Fruit fly (Drosophila melanogaster): Measurements from ENCODE around the gene CG15742.

The CG15742 gene

DNA sequence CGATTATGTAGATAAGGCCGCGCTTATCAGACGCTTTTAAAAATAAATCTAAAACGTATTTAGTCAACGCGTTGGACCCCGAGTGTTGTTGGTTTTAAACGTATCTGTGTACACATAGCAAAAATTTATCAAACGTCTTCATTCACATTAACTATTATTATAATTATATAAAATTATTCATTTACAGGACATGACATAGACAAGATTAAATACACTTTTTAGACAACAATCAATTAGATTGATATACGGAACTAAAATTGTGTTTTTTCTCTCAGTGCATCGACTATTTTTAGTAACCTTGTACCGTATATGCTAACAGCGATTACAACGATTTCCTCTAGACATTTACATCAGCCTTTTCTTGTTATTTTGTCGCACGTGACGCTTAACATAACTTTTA is 18.4 kb upstream of the CG15742 start:
- TF ChIP-seq usp (GFP tag; optimal IDR thresholded peaks at IDR 0.05), result no peak
- TF ChIP-seq Dll (optimal IDR thresholded peaks at IDR 0.05), result no peak
- TF ChIP-seq psq (optimal IDR thresholded peaks at IDR 0.05), result no peak
- no peak for TF ChIP-seq pan (optimal IDR thresholded peaks at IDR 0.05)

DNA sequence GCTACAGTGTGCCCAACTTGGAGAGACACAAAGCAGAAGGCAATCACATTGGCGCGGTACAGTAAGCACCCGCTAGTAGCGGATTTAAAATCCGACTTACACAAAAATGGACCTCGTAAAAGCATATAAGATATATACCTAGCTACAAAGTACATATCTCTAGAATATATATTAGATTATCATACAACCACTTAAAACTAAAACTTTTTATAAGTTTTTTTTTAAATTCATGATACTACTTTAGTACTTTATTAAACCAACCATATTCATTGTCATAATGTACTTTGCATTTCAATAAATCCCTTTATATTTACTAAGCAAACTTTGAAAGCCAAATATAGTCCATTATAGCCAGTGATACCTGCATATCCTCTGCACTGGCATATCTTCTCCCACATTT is 16.8 kb upstream of the CG15742 start:
- TF ChIP-seq Dll (optimal IDR thresholded peaks at IDR 0.05), result no peak
- TF ChIP-seq EcR (GFP tag; optimal IDR thresholded peaks at IDR 0.05), result no peak
- no peak for TF ChIP-seq usp (GFP tag; optimal IDR thresholded peaks at IDR 0.05)
- TF ChIP-seq CG8478 (optimal IDR thresholded peaks at IDR 0.05), result no peak
- TF ChIP-seq pan (optimal IDR thresholded peaks at IDR 0.05), result no peak
- TF ChIP-seq psq (optimal IDR thresholded peaks at IDR 0.05), result no peak

DNA sequence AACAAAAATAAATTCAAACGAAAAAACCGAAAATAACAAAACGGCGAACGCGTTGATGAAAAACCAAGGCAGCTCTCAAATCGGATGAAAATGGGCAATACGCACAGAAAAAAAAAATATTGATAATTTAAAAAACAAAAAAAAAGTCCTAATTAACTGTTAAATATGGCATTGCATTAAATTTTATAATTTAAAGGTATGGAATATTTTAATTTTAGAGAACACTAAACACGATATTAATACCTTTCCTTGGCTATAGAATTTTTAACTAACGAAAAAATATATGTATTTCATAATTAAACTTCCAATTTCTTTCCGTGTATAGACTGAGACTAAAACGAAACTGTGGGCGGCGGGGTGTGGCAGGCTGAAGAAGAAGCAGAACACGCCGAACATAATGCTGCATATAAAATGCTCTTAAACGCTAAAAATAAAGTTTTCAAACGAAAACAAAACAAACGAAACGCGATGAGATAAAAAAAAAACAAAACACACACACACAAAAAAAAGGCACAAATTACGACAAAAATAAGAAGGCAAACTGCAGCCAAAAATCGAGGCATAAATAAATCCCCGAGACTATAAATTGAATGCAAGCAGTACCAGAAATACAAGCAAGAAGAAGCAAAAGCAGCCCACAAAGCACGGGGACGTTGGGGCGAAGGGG is 16.3 kb upstream of the CG15742 start:
- TF ChIP-seq pan (optimal IDR thresholded peaks at IDR 0.05) (no peak), Dll (optimal IDR thresholded peaks at IDR 0.05) (no peak), psq (optimal IDR thresholded peaks at IDR 0.05) (no peak), CG8478 (optimal IDR thresholded peaks at IDR 0.05) (no peak)

dm6 chrX:13273417-13273816 is 15.1 kb upstream of the CG15742 start:
- no peak for TF ChIP-seq usp (GFP tag; optimal IDR thresholded peaks at IDR 0.05)
- no peak for TF ChIP-seq psq (optimal IDR thresholded peaks at IDR 0.05)
- no peak for TF ChIP-seq CG8478 (optimal IDR thresholded peaks at IDR 0.05)
- no peak for TF ChIP-seq EcR (GFP tag; optimal IDR thresholded peaks at IDR 0.05)
- no peak for TF ChIP-seq Dll (optimal IDR thresholded peaks at IDR 0.05)

DNA sequence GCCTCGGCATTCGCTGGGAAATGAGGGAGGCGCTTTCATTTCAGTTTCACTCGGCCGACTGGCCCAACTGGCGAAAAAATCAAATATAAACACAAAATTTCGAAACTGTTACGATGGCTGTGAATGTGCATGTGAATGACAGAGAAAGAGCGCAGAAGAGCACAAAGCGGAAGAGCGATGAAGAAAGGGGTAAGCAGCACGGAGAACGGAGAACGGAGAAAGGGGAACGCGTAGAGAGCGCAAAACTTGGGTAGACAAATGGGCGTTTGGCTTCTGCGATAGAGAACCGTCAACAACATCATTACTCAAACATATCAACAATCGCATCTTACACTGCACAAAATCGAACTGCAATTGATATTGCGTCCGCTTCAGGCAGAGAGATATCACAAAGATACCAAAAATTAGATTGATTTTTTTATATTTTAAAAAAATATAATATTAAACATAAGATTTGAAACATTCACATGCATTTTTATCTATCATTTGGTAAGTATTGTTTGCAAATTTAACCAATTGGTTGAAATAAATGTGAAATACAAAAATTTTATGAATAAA is 14.5 kb upstream of the CG15742 start:
- TF ChIP-seq CG8478 (optimal IDR thresholded peaks at IDR 0.05) (no peak), pan (optimal IDR thresholded peaks at IDR 0.05) (no peak), EcR (GFP tag; optimal IDR thresholded peaks at IDR 0.05) (no peak), Dll (optimal IDR thresholded peaks at IDR 0.05) (no peak)

- no peak for TF ChIP-seq pan (optimal IDR thresholded peaks at IDR 0.05)
- no peak for TF ChIP-seq Dll (optimal IDR thresholded peaks at IDR 0.05)
- no peak for TF ChIP-seq CG8478 (optimal IDR thresholded peaks at IDR 0.05)
- TF ChIP-seq usp (GFP tag; optimal IDR thresholded peaks at IDR 0.05), result no peak
- no peak for TF ChIP-seq psq (optimal IDR thresholded peaks at IDR 0.05)
- TF ChIP-seq EcR (GFP tag; optimal IDR thresholded peaks at IDR 0.05), result no peak
These were observed 417 bp upstream of the CG15742 start, which contains the start of gene comt for dm6 chrX:13258757-13259067. comt (plus strand) TSS chrX:13259021.

DNA sequence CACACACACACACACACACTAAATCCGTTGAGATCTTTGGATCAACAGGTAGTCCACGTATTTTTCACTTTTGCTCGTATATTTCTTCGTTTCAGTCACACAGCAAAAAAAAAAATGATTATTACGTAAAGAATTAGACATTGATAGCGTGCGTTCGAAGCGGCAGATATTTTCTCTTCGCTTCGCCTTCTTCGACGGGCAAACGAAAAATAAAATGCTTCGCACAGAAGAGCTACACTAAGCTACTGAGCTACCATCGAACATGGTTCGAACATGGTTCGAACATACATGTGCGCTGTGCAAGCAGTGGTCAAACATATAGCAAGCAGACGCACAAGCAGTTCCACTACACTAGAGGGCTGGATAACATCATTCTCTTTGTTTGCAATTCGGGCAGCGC is 1.3 kb downstream of the CG15742 start:
- TF ChIP-seq pan (optimal IDR thresholded peaks at IDR 0.05) (no peak), EcR (GFP tag; optimal IDR thresholded peaks at IDR 0.05) (no peak), psq (optimal IDR thresholded peaks at IDR 0.05) (no peak), Dll (optimal IDR thresholded peaks at IDR 0.05) (no peak), CG8478 (optimal IDR thresholded peaks at IDR 0.05) (no peak), usp (GFP tag; optimal IDR thresholded peaks at IDR 0.05) (no peak)

DNA sequence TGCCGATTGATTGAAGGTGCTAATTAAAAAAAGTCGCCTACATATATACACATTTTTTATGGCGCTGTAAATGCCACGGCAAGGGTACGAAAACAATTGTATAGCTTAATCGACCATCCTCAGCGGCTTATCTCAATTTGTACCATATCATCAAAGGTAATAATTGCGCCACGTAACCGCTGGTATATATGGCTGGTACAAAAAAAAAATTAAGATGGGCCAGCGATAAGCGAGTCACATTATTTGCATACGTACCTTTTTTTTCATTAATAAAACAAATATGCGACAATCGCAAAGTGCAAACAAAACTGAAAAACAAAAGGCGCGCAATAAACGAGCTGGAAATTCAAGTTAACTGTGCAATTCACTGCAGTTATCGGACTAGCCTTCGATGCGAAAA is 3.9 kb downstream of the CG15742 start:
- no peak for TF ChIP-seq psq (optimal IDR thresholded peaks at IDR 0.05)
- no peak for TF ChIP-seq pan (optimal IDR thresholded peaks at IDR 0.05)
- no peak for TF ChIP-seq EcR (GFP tag; optimal IDR thresholded peaks at IDR 0.05)
- TF ChIP-seq CG8478 (optimal IDR thresholded peaks at IDR 0.05), result no peak
- TF ChIP-seq usp (GFP tag; optimal IDR thresholded peaks at IDR 0.05), result no peak
- TF ChIP-seq Dll (optimal IDR thresholded peaks at IDR 0.05), result no peak

DNA sequence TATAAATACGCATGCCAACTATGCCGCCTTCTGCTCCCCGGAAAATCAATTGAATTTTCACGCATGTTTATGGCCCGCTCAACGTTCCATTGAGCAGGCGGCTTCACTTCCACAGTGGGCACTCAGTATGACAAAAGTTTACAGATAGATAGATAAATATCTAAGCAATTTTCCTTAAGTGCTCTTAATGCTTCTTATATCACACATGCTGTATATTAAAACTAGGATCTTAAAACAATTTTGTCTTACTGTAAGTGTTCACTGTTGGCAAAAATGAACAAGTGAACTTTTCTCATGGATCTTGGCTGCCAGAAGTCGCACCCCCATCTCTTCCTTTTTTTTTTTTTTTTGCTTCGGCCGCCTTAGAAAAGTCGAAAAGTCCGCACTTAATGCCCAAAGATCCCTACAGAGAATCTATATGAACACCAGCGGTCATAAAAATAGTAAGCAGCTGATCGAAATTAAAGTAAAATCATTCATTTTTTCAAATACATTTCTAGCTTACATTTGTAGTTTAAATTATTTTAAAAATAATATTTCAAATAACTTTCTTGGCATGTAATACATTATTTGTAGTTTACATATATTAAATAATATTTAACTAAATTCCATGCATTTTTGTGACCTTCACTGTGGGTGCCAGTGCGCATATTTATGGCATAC is 5.1 kb downstream of the CG15742 start:
- no peak for TF ChIP-seq psq (optimal IDR thresholded peaks at IDR 0.05)
- TF ChIP-seq EcR (GFP tag; optimal IDR thresholded peaks at IDR 0.05), result no peak
- no peak for TF ChIP-seq CG8478 (optimal IDR thresholded peaks at IDR 0.05)
- TF ChIP-seq Dll (optimal IDR thresholded peaks at IDR 0.05), result no peak
- TF ChIP-seq pan (optimal IDR thresholded peaks at IDR 0.05), result no peak
- TF ChIP-seq usp (GFP tag; optimal IDR thresholded peaks at IDR 0.05), result no peak

dm6 chrX:13251310-13251709 is 7.0 kb downstream of the CG15742 start:
- TF ChIP-seq pan (optimal IDR thresholded peaks at IDR 0.05) (no peak), psq (optimal IDR thresholded peaks at IDR 0.05) (no peak), Dll (optimal IDR thresholded peaks at IDR 0.05) (no peak), usp (GFP tag; optimal IDR thresholded peaks at IDR 0.05) (no peak), CG8478 (optimal IDR thresholded peaks at IDR 0.05) (no peak), EcR (GFP tag; optimal IDR thresholded peaks at IDR 0.05) (no peak)

- no peak for TF ChIP-seq pan (optimal IDR thresholded peaks at IDR 0.05)
- TF ChIP-seq CG8478 (optimal IDR thresholded peaks at IDR 0.05), result no peak
- no peak for TF ChIP-seq psq (optimal IDR thresholded peaks at IDR 0.05)
- TF ChIP-seq EcR (GFP tag; optimal IDR thresholded peaks at IDR 0.05), result no peak
- TF ChIP-seq usp (GFP tag; optimal IDR thresholded peaks at IDR 0.05), result no peak
- TF ChIP-seq Dll (optimal IDR thresholded peaks at IDR 0.05), result no peak
These were observed 8.4 kb downstream of the CG15742 start for dm6 chrX:13249732-13250395.

DNA sequence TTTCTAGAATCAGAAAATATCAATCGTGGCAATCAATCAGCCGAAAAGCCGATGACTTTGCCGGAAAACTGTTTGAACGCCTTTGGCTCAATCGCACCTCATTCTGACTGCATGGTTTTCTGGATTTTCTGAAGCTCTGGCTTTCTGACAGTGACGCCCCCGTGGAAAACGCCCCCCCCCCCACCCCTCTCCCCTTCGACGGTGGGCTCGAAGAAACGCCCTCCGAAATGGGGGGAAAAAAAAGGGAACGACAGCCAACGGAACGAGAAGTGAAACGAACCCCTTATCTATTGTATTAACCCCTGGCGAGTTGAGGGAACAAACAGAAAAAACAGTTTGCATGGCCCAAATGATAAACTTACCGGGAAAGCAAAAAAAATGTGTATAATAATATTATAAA is 9.8 kb downstream of the CG15742 start:
- no peak for TF ChIP-seq Dll (optimal IDR thresholded peaks at IDR 0.05)
- no peak for TF ChIP-seq pan (optimal IDR thresholded peaks at IDR 0.05)
- no peak for TF ChIP-seq usp (GFP tag; optimal IDR thresholded peaks at IDR 0.05)
- no peak for TF ChIP-seq EcR (GFP tag; optimal IDR thresholded peaks at IDR 0.05)
- no peak for TF ChIP-seq CG8478 (optimal IDR thresholded peaks at IDR 0.05)
- TF ChIP-seq psq (optimal IDR thresholded peaks at IDR 0.05), result no peak

Data from whole organism.